Fruit fly (Drosophila melanogaster): Measurements from ENCODE around the gene Cpr65Au.

The Cpr65Au gene

dm6 chr3L:6097270-6097669 is 34.6 kb downstream of the Cpr65Au start, which contains the start of gene Ets65A:
Gene Ets65A (plus strand): TSS chr3L:6097617.
- TF ChIP-seq Hr83 (GFP tag; optimal IDR thresholded peaks at IDR 0.05; ENCODE audit: poor library complexity, severe bottlenecking), result no peak
- no peak for TF ChIP-seq CG32264 (GFP tag; optimal IDR thresholded peaks at IDR 0.05)
- TF ChIP-seq Mio (GFP tag; optimal IDR thresholded peaks at IDR 0.05), result no peak
- no peak for TF ChIP-seq Vsx2 (GFP tag; optimal IDR thresholded peaks at IDR 0.05; ENCODE audit: partially characterized antibody)
- TF ChIP-seq Dif (GFP tag; optimal IDR thresholded peaks at IDR 0.05; ENCODE audit: partially characterized antibody), result no peak

- TF ChIP-seq Myc (optimal IDR thresholded peaks at IDR 0.05) (no peak), usp (GFP tag; optimal IDR thresholded peaks at IDR 0.05) (no peak), sage (GFP tag; optimal IDR thresholded peaks at IDR 0.05) (peak; percentile 52), dmrt93B (GFP tag; optimal IDR thresholded peaks at IDR 0.05) (peak; percentile 91), N (GFP tag; optimal IDR thresholded peaks at IDR 0.05) (no peak), tai (GFP tag; optimal IDR thresholded peaks at IDR 0.05) (peak; percentile 90), lola (GFP tag; optimal IDR thresholded peaks at IDR 0.05) (no peak), HLH106 (tag; optimal IDR thresholded peaks at IDR 0.05) (peak; percentile 92), CG32264 (GFP tag; optimal IDR thresholded peaks at IDR 0.05) (peak; percentile 19), woc (GFP tag; optimal IDR thresholded peaks at IDR 0.05) (peak; percentile 63), Sp1 (GFP tag; optimal IDR thresholded peaks at IDR 0.05) (peak; percentile 85), rgr (GFP tag; optimal IDR thresholded peaks at IDR 0.05) (peak; percentile 94), GATAd (GFP tag; optimal IDR thresholded peaks at IDR 0.05) (peak; percentile 77), CG9705 (GFP tag; optimal IDR thresholded peaks at IDR 0.05) (peak; percentile 88), ey (GFP tag; optimal IDR thresholded peaks at IDR 0.05) (peak; percentile 85), Mio (GFP tag; optimal IDR thresholded peaks at IDR 0.05) (no peak), Rel (GFP tag; optimal IDR thresholded peaks at IDR 0.05) (no peak), Rel (tag; optimal IDR thresholded peaks at IDR 0.05) (peak; percentile 50), brk (GFP tag; optimal IDR thresholded peaks at IDR 0.05) (peak; percentile 90), fru (GFP tag; optimal IDR thresholded peaks at IDR 0.05) (peak; percentile 81), pan (optimal IDR thresholded peaks at IDR 0.05) (no peak), Hr83 (GFP tag; optimal IDR thresholded peaks at IDR 0.05; ENCODE audit: poor library complexity, severe bottlenecking) (peak; percentile 72), dsf (GFP tag; optimal IDR thresholded peaks at IDR 0.05; ENCODE audit: borderline replicate concordance) (peak; percentile 57), psq (GFP tag; optimal IDR thresholded peaks at IDR 0.05) (peak; percentile 89), Jra (GFP tag; optimal IDR thresholded peaks at IDR 0.05) (peak; percentile 75), Dfd (GFP tag; optimal IDR thresholded peaks at IDR 0.05) (no peak), Hnf4 (GFP tag; optimal IDR thresholded peaks at IDR 0.05) (peak; percentile 89), h (GFP tag; optimal IDR thresholded peaks at IDR 0.05) (peak; percentile 89), sv (GFP tag; optimal IDR thresholded peaks at IDR 0.05) (peak; percentile 92), Abd-B (GFP tag; optimal IDR thresholded peaks at IDR 0.05) (no peak), foxo (GFP tag; optimal IDR thresholded peaks at IDR 0.05) (peak in 1 of 2 experiments; percentile 92), OdsH (GFP tag; optimal IDR thresholded peaks at IDR 0.05) (peak; percentile 89), Dif (GFP tag; optimal IDR thresholded peaks at IDR 0.05; ENCODE audit: partially characterized antibody) (no peak), jim (GFP tag; optimal IDR thresholded peaks at IDR 0.05) (no peak), br (GFP tag; optimal IDR thresholded peaks at IDR 0.05) (peak; percentile 59), CrebA (GFP tag; optimal IDR thresholded peaks at IDR 0.05; ENCODE audit: borderline replicate concordance) (peak; percentile 7), Hr78 (GFP tag; optimal IDR thresholded peaks at IDR 0.05) (no peak), Vsx2 (GFP tag; optimal IDR thresholded peaks at IDR 0.05; ENCODE audit: partially characterized antibody) (no peak), dl (GFP tag; optimal IDR thresholded peaks at IDR 0.05; ENCODE audit: insufficient read depth in 1 of 2, partially characterized antibody in 2 of 2) (no peak)
These were observed 37.2 kb downstream of the Cpr65Au start, which contains the start of the genes CG10467 and loj for dm6 chr3L:6094697-6095096. Gene CG10467 (minus strand): TSS chr3L:6094747. Gene loj (plus strand): TSS chr3L:6094987.

dm6 chr3L:6093213-6093612 is 38.7 kb downstream of the Cpr65Au start, which contains the start of gene CG10469:
Gene CG10469 (minus strand): TSS chr3L:6093313.
- no peak for TF ChIP-seq pan (optimal IDR thresholded peaks at IDR 0.05)
- TF ChIP-seq N (GFP tag; optimal IDR thresholded peaks at IDR 0.05), result no peak
- no peak for TF ChIP-seq usp (GFP tag; optimal IDR thresholded peaks at IDR 0.05)
- TF ChIP-seq GATAd (GFP tag; optimal IDR thresholded peaks at IDR 0.05), result no peak
- no peak for TF ChIP-seq Sp1 (GFP tag; optimal IDR thresholded peaks at IDR 0.05)
- TF ChIP-seq Hr78 (GFP tag; optimal IDR thresholded peaks at IDR 0.05), result no peak
- TF ChIP-seq Mio (GFP tag; optimal IDR thresholded peaks at IDR 0.05), result no peak
- no peak for TF ChIP-seq OdsH (GFP tag; optimal IDR thresholded peaks at IDR 0.05)
- TF ChIP-seq Hr83 (GFP tag; optimal IDR thresholded peaks at IDR 0.05; ENCODE audit: poor library complexity, severe bottlenecking), result no peak
- no peak for TF ChIP-seq ey (GFP tag; optimal IDR thresholded peaks at IDR 0.05)
- TF ChIP-seq Jra (GFP tag; optimal IDR thresholded peaks at IDR 0.05), result no peak

Measured in whole organism, wandering third instar larva.